Worm (Caenorhabditis elegans): ENCODE results near the gene pcyt-2.2.

ce11 chrX:7930450-7930849 is 46.4 kb downstream of the pcyt-2.2 start, which contains the start of gene zig-3:
- TF ChIP-seq sptf-1 (tag; optimal IDR thresholded peaks at IDR 0.05) (no peak), blmp-1 (tag; optimal IDR thresholded peaks at IDR 0.05) (no peak), snpc-4 (tag; optimal IDR thresholded peaks at IDR 0.05) (no peak)
